Fruit fly (Drosophila melanogaster) whole organism, embryonic: ENCODE data around the gene GstZ1.

Experiments used
- CG4820 ChIP-seq: fragments of 200-800 bp; sonication (Bioruptor generic); optimal IDR thresholded peaks from 3 replicates; lab custom pipeline; 2016; ENCODE audit warnings: missing biosample characterization, missing genetic modification characterization
- gt ChIP-seq: fragments of 200-800 bp; sonication (Bioruptor generic); IDR thresholded peaks from 2 replicates; pipeline ENCODE4 v1.3.6; 2022; ENCODE audit warnings: missing biosample characterization, missing genetic modification characterization

- TF ChIP-seq gt (no peak), CG4820 (no peak)
Observed at dm6 chr3R:9480396-9480795, 24.1 kb upstream of the GstZ1 start.
